Worm (Caenorhabditis elegans): ENCODE measurements around the gene C47E8.11.

ce11 chrV:14729343-14729742 is 40.9 kb downstream of the C47E8.11 start, which contains the start of gene oig-3:
- no peak for TF ChIP-seq klf-2 (GFP tag; conservative IDR thresholded peaks at IDR 0.05)
- TF ChIP-seq tab-1 (GFP tag; IDR thresholded peaks at IDR 0.05) = no peak
- TF ChIP-seq flt-1 (GFP tag; IDR thresholded peaks at IDR 0.05) = no peak
- no peak for TF ChIP-seq cog-1 (tag; optimal IDR thresholded peaks at IDR 0.05)
- no peak for TF ChIP-seq T22C8.4 (GFP tag; IDR thresholded peaks at IDR 0.05)
- no peak for TF ChIP-seq ztf-29 (GFP tag; IDR thresholded peaks at IDR 0.05)
